Fruit fly (Drosophila melanogaster) whole organism, embryonic: ENCODE results near the gene CG3117.

Experiments
- Antp ChIP-seq: fragments of 200-800 bp; sonication (Bioruptor generic); optimal IDR thresholded peaks from 3 replicates; lab custom pipeline; 2016; ENCODE audit warnings: missing biosample characterization, missing genetic modification characterization
- Atf6 ChIP-seq: fragments of 200-800 bp; sonication (Bioruptor generic); IDR thresholded peaks from 2 replicates; pipeline ENCODE4 v1.3.6; 2022; ENCODE audit warnings: missing biosample characterization, missing genetic modification characterization
- Bdp1 ChIP-seq: fragments of 200-800 bp; sonication (Bioruptor generic); optimal IDR thresholded peaks from 3 replicates; lab custom pipeline; 2016; ENCODE audit warnings: missing biosample characterization, missing genetic modification characterization
- CG11695 ChIP-seq: fragments of 200-800 bp; sonication (Bioruptor generic); IDR thresholded peaks from 3 replicates; pipeline ENCODE4 v1.3.6; 2022; ENCODE audit warnings: missing biosample characterization, missing genetic modification characterization
- CG12659 ChIP-seq: fragments of 200-800 bp; sonication (Bioruptor generic); optimal IDR thresholded peaks from 3 replicates; lab custom pipeline; 2017; ENCODE audit warnings: mild to moderate bottlenecking, missing biosample characterization, missing genetic modification reagents, missing genetic modification characterization
- CG13424 ChIP-seq: fragments of 200-800 bp; sonication (Bioruptor generic); optimal IDR thresholded peaks from 2 replicates; lab custom pipeline; 2019; ENCODE audit warnings: missing biosample characterization, mild to moderate bottlenecking, missing genetic modification characterization, moderate library complexity
- CG14014 ChIP-seq: fragments of 200-800 bp; sonication (Bioruptor generic); IDR thresholded peaks from 2 replicates; pipeline ENCODE4 v1.3.6; 2022; ENCODE audit warnings: missing biosample characterization, missing genetic modification characterization
- CG14667 ChIP-seq: fragments of 200-800 bp; sonication (Bioruptor generic); IDR thresholded peaks from 2 replicates; pipeline ENCODE4 v1.3.6; 2022; ENCODE audit warnings: missing biosample characterization, missing genetic modification characterization
- CG17361 ChIP-seq: fragments of 200-800 bp; sonication (Bioruptor generic); IDR thresholded peaks from 3 replicates; pipeline ENCODE4 v1.3.6; 2022; ENCODE audit warnings: missing biosample characterization, missing genetic modification characterization
- CG17385 ChIP-seq: fragments of 200-800 bp; sonication (Bioruptor generic); optimal IDR thresholded peaks from 3 replicates; lab custom pipeline; 2018; ENCODE audit warnings: missing biosample characterization, mild to moderate bottlenecking, missing genetic modification characterization
- CG18619 ChIP-seq: fragments of 200-800 bp; sonication (Bioruptor generic); optimal IDR thresholded peaks from 3 replicates; lab custom pipeline; 2017; ENCODE audit warnings: missing biosample characterization, mild to moderate bottlenecking, missing genetic modification characterization
- CG2120 ChIP-seq: fragments of 200-800 bp; sonication (Bioruptor generic); optimal IDR thresholded peaks from 3 replicates; lab custom pipeline; 2016; ENCODE audit warnings: missing biosample characterization, missing genetic modification characterization
- CG31441 ChIP-seq: fragments of 200-800 bp; sonication (Bioruptor generic); IDR thresholded peaks from 2 replicates; pipeline ENCODE4 v1.3.6; 2022; ENCODE audit warnings: missing biosample characterization, missing genetic modification characterization
- CG3407 ChIP-seq: fragments of 200-800 bp; sonication (Bioruptor generic); optimal IDR thresholded peaks from 2 replicates; lab custom pipeline; 2018; ENCODE audit warnings: missing biosample characterization, mild to moderate bottlenecking, missing genetic modification characterization
- CG3847 ChIP-seq: fragments of 200-800 bp; sonication (Bioruptor generic); IDR thresholded peaks from 2 replicates; pipeline ENCODE4 v1.3.6; 2022; ENCODE audit warnings: missing biosample characterization, missing genetic modification characterization
- CG3995 ChIP-seq: fragments of 200-800 bp; sonication (Bioruptor generic); optimal IDR thresholded peaks from 3 replicates; lab custom pipeline; 2016; ENCODE audit warnings: missing biosample characterization, missing genetic modification characterization
- CG4404 ChIP-seq: fragments of 200-800 bp; sonication (Bioruptor generic); IDR thresholded peaks from 2 replicates; pipeline ENCODE4 v1.3.6; 2022; ENCODE audit warnings: missing biosample characterization, missing genetic modification characterization
- CG4820 ChIP-seq: fragments of 200-800 bp; sonication (Bioruptor generic); optimal IDR thresholded peaks from 3 replicates; lab custom pipeline; 2016; ENCODE audit warnings: missing biosample characterization, missing genetic modification characterization
- CG8290 ChIP-seq, 3 experiments: fragments of 200-800 bp; sonication (Bioruptor generic); optimal IDR thresholded peaks; 2 replicates each; lab custom pipeline; 2016 to 2019; ENCODE audit warnings: missing biosample characterization in 3 of 3, missing genetic modification characterization in 3 of 3, mild to moderate bottlenecking in 2 of 3, moderate library complexity in 1 of 3
- D19A ChIP-seq: fragments of 200-800 bp; optimal IDR thresholded peaks from 3 replicates; lab custom pipeline; 2019; ENCODE audit warnings: missing biosample characterization, mild to moderate bottlenecking, missing genetic modification characterization, moderate library complexity
- Drgx ChIP-seq: fragments of 200-800 bp; sonication (Bioruptor generic); IDR thresholded peaks from 2 replicates; pipeline ENCODE4 v1.3.6; 2022; ENCODE audit warnings: missing biosample characterization, missing genetic modification characterization
- Elba2 ChIP-seq: fragments of 200-800 bp; sonication (Bioruptor generic); optimal IDR thresholded peaks from 3 replicates; lab custom pipeline; 2016; ENCODE audit warnings: missing biosample characterization, missing genetic modification characterization
- Fer1 ChIP-seq: fragments of 200-800 bp; sonication (Bioruptor generic); optimal IDR thresholded peaks from 2 replicates; lab custom pipeline; 2017; ENCODE audit warnings: missing biosample characterization, mild to moderate bottlenecking, missing genetic modification characterization
- H15 ChIP-seq: fragments of 200-800 bp; sonication (Bioruptor generic); IDR thresholded peaks from 3 replicates; pipeline ENCODE4 v1.3.6; 2022; ENCODE audit warnings: missing biosample characterization, missing genetic modification characterization
- Hr51 ChIP-seq, 2 experiments: fragments of 200-800 bp; sonication (Bioruptor generic); optimal IDR thresholded peaks; 2 replicates in 1 of 2; 3 replicates in 1 of 2; lab custom pipeline; 2016 to 2018; ENCODE audit warnings: missing biosample characterization in 2 of 2, missing genetic modification characterization in 2 of 2, mild to moderate bottlenecking in 1 of 2, moderate library complexity in 1 of 2
- Oli ChIP-seq: fragments of 200-800 bp; sonication (Bioruptor generic); optimal IDR thresholded peaks from 2 replicates; lab custom pipeline; 2018; ENCODE audit warnings: missing biosample characterization, mild to moderate bottlenecking, missing genetic modification characterization, moderate library complexity
- PHDP ChIP-seq: fragments of 200-800 bp; sonication (Bioruptor generic); optimal IDR thresholded peaks from 3 replicates; lab custom pipeline; 2018; ENCODE audit warnings: missing biosample characterization, mild to moderate bottlenecking, missing genetic modification characterization, moderate library complexity
- Ssrp ChIP-seq: fragments of 200-800 bp; sonication (Bioruptor generic); optimal IDR thresholded peaks from 2 replicates; lab custom pipeline; 2018; ENCODE audit warnings: missing biosample characterization, mild to moderate bottlenecking, missing genetic modification characterization, moderate library complexity
- Taf1 ChIP-seq: fragments of 200-800 bp; sonication (Bioruptor generic); IDR thresholded peaks from 2 replicates; pipeline ENCODE4 v1.3.6; 2022; ENCODE audit warnings: missing biosample characterization, missing genetic modification characterization
- Xrp1 ChIP-seq: fragments of 200-800 bp; sonication (Bioruptor generic); IDR thresholded peaks from 2 replicates; pipeline ENCODE4 v1.3.6; 2022; ENCODE audit warnings: missing biosample characterization, missing genetic modification characterization
- YL-1 ChIP-seq: fragments of 200-800 bp; sonication (Bioruptor generic); optimal IDR thresholded peaks from 3 replicates; lab custom pipeline; 2017; ENCODE audit warnings: missing biosample characterization, mild to moderate bottlenecking, missing genetic modification characterization
- ase ChIP-seq: fragments of 200-800 bp; sonication (Bioruptor generic); IDR thresholded peaks from 3 replicates; pipeline ENCODE4 v1.3.6; 2022; ENCODE audit warnings: missing biosample characterization, missing genetic modification characterization
- br ChIP-seq: fragments of >200 bp; optimal IDR thresholded peaks from 2 replicates; lab custom pipeline; 2017
- cwo ChIP-seq: fragments of 200-800 bp; sonication (Bioruptor generic); optimal IDR thresholded peaks from 3 replicates; lab custom pipeline; 2017; ENCODE audit warnings: missing biosample characterization, missing genetic modification characterization, mild to moderate bottlenecking, moderate library complexity, missing genetic modification reagents
- dpn ChIP-seq, 2 experiments: fragments of 200-800 bp; sonication (Bioruptor generic); optimal IDR thresholded peaks; 3 replicates each; lab custom pipeline; 2016; ENCODE audit warnings: missing biosample characterization in 2 of 2, missing genetic modification characterization in 2 of 2
- fd96Cb ChIP-seq: fragments of 200-800 bp; sonication (Bioruptor generic); optimal IDR thresholded peaks from 2 replicates; lab custom pipeline; 2018; ENCODE audit warnings: missing biosample characterization, mild to moderate bottlenecking, missing genetic modification characterization, moderate library complexity
- gcm ChIP-seq: fragments of 200-800 bp; sonication (Bioruptor generic); optimal IDR thresholded peaks from 2 replicates; lab custom pipeline; 2019; ENCODE audit warnings: missing biosample characterization, mild to moderate bottlenecking, missing genetic modification characterization, moderate library complexity
- hbn ChIP-seq: fragments of 200-800 bp; sonication (Bioruptor generic); IDR thresholded peaks from 2 replicates; pipeline ENCODE4 v1.3.6; 2022; ENCODE audit warnings: missing biosample characterization, missing genetic modification characterization; ENCODE audit not compliant: partially characterized antibody
- hkb ChIP-seq, 2 experiments: fragments of 200-800 bp in 1 of 2; fragments of >200 bp in 1 of 2; sonication (Bioruptor generic) in 1 of 2; IDR thresholded peaks in 1 of 2; optimal IDR thresholded peaks in 1 of 2; 2 replicates each; pipeline versions ENCODE4 v1.3.6 to Lab custom; 2017 to 2022; ENCODE audit warnings: missing biosample characterization in 1 of 2, missing genetic modification characterization in 1 of 2
- lab ChIP-seq: fragments of 200-800 bp; sonication (Bioruptor generic); optimal IDR thresholded peaks from 3 replicates; lab custom pipeline; 2017; ENCODE audit warnings: missing biosample characterization, missing genetic modification characterization, mild to moderate bottlenecking, moderate library complexity, missing genetic modification reagents
- mirr ChIP-seq: fragments of 200-800 bp; sonication (Bioruptor generic); optimal IDR thresholded peaks from 3 replicates; lab custom pipeline; 2018; ENCODE audit warnings: missing biosample characterization, mild to moderate bottlenecking, missing genetic modification characterization
- odd ChIP-seq: fragments of 200-800 bp; sonication (Bioruptor generic); optimal IDR thresholded peaks from 2 replicates; lab custom pipeline; 2017; ENCODE audit warnings: missing biosample characterization, mild to moderate bottlenecking, missing genetic modification characterization
- phol ChIP-seq: fragments of 200-800 bp; sonication (Bioruptor generic); optimal IDR thresholded peaks from 3 replicates; lab custom pipeline; 2018; ENCODE audit warnings: missing biosample characterization, mild to moderate bottlenecking, missing genetic modification characterization, moderate library complexity
- pros ChIP-seq: fragments of 200-800 bp; sonication (Bioruptor generic); optimal IDR thresholded peaks from 3 replicates; lab custom pipeline; 2019; ENCODE audit warnings: missing biosample characterization, mild to moderate bottlenecking, missing genetic modification characterization, moderate library complexity
- schlank ChIP-seq: fragments of 200-800 bp; sonication (Bioruptor generic); optimal IDR thresholded peaks from 2 replicates; lab custom pipeline; 2018; ENCODE audit warnings: missing biosample characterization, mild to moderate bottlenecking, missing genetic modification characterization
- sd ChIP-seq: fragments of 200-800 bp; sonication (Bioruptor generic); optimal IDR thresholded peaks from 3 replicates; lab custom pipeline; 2018; ENCODE audit warnings: missing biosample characterization, mild to moderate bottlenecking, missing genetic modification characterization, moderate library complexity
- tna ChIP-seq: fragments of 200-800 bp; sonication (Bioruptor generic); IDR thresholded peaks from 2 replicates; pipeline ENCODE4 v1.3.6; 2022; ENCODE audit warnings: missing biosample characterization, missing genetic modification characterization; ENCODE audit not compliant: partially characterized antibody
- zen2 ChIP-seq: fragments of 200-800 bp; sonication (Bioruptor generic); IDR thresholded peaks from 3 replicates; pipeline ENCODE4 v1.3.6; 2022; ENCODE audit warnings: missing biosample characterization, missing genetic modification characterization; ENCODE audit not compliant: partially characterized antibody

The CG3117 gene

DNA sequence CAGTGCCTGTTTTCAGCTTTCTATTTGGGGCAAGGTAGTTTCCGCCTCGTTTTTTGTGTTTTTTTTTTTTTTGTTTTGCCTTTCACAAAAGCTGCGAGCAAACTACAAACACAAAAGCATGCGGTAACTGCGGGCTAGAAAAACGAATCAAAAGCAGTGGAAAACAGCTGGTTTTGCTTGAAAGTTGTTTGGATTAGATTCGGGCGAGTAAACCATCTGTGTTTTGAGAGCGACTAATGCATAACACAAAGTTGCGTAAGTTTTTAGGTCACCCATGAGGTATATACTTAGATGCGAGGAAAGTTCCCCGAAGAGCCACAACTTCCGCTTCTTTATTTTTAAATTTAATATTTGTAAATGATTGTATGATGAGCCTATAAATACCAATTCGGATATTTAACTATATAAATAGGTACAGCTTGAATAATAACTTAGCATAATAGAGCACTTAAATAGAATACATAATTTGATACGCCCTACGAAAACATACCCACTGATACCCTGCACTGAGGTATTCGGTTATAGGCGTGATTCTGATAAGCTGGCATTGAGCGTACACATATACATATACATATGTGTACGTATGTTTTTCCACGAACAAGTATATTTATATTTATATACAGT, 25.4 kb upstream of the CG3117 start (continued):
- TF ChIP-seq CG14014 (GFP tag; lab: Robert Waterston, UW) (peak; percentile 65; the same call in 1 of the 2 replicates), CG14667 (GFP tag; lab: Robert Waterston, UW) (peak; percentile 20; the same call in 1 of the 2 replicates), lab (GFP tag; lab: Kevin White, UChicago) (peak; percentile 59), tna (GFP tag; lab: Robert Waterston, UW) (no peak), CG12659 (GFP tag; lab: Kevin White, UChicago) (peak; percentile 47), hkb (optimal IDR thresholded peaks at IDR 0.05; lab: Kevin White, UChicago) (no peak), hkb (GFP tag; IDR thresholded peaks at IDR 0.05; lab: Robert Waterston, UW) (peak; percentile 42; the same call in 1 of the 2 replicates), CG11695 (GFP tag; lab: Robert Waterston, UW) (peak; percentile 73), CG4404 (GFP tag; lab: Robert Waterston, UW) (no peak), Bdp1 (GFP tag; lab: Kevin White, UChicago) (no peak), dpn (GFP tag; optimal IDR thresholded peaks at IDR 0.05; lab: Kevin White, UChicago) (peak in 1 of 2 experiments; percentile 13), CG18619 (GFP tag; lab: Kevin White, UChicago) (peak; percentile 49), sd (peak; percentile 95), CG3995 (GFP tag; lab: Kevin White, UChicago) (no peak), CG3407 (GFP tag; lab: Kevin White, UChicago) (no peak), odd (GFP tag; lab: Kevin White, UChicago) (peak; percentile 16), Drgx (GFP tag; lab: Robert Waterston, UW) (no peak), br (lab: Kevin White, UChicago) (no peak), D19A (tag; lab: Kevin White, UChicago) (peak; percentile 55), ase (GFP tag; lab: Robert Waterston, UW) (0 out of 3 replicates have a peak, but pooled peaks have one; percentile 17), CG31441 (GFP tag; lab: Robert Waterston, UW) (peak; percentile 28; the same call in 1 of the 2 replicates), fd96Cb (tag; lab: Kevin White, UChicago) (peak; percentile 17), YL-1 (GFP tag; lab: Kevin White, UChicago) (peak; percentile 22), phol (peak; percentile 19), CG17385 (GFP tag; lab: Kevin White, UChicago) (peak; percentile 30), hbn (no peak), CG2120 (GFP tag; lab: Kevin White, UChicago) (peak; percentile 44), Fer1 (GFP tag; lab: Kevin White, UChicago) (peak; percentile 56), mirr (GFP tag; lab: Kevin White, UChicago) (peak; percentile 53), CG13424 (peak; percentile 45), CG17361 (GFP tag; lab: Robert Waterston, UW) (peak; percentile 34; the same call in 1 of the 3 replicates), CG4820 (GFP tag; lab: Kevin White, UChicago) (no peak), zen2 (GFP tag; lab: Robert Waterston, UW) (no peak), CG8290 (GFP tag; optimal IDR thresholded peaks at IDR 0.05; lab: Kevin White, UChicago) (no peak), CG8290 (tag; optimal IDR thresholded peaks at IDR 0.05; lab: Kevin White, UChicago) (peak in 1 of 2 experiments; percentile 41), H15 (GFP tag; lab: Robert Waterston, UW) (no peak), Ssrp (tag; lab: Kevin White, UChicago) (peak; percentile 16), schlank (tag; lab: Kevin White, UChicago) (no peak), Oli (tag; lab: Kevin White, UChicago) (peak; percentile 30), gcm (peak; percentile 24), CG3847 (GFP tag; lab: Robert Waterston, UW) (0 out of 2 replicates have a peak, but pooled peaks have one; percentile 19), pros (GFP tag; lab: Kevin White, UChicago) (no peak), Xrp1 (GFP tag; lab: Robert Waterston, UW) (peak; percentile 49; the same call in 1 of the 2 replicates), Atf6 (GFP tag; lab: Robert Waterston, UW) (peak; percentile 72), Taf1 (GFP tag; lab: Robert Waterston, UW) (no peak), Antp (GFP tag; lab: Kevin White, UChicago) (no peak), Elba2 (GFP tag; lab: Kevin White, UChicago) (no peak), Hr51 (GFP tag; optimal IDR thresholded peaks at IDR 0.05; lab: Kevin White, UChicago) (peak in 1 of 2 experiments; percentile 84), cwo (GFP tag; lab: Kevin White, UChicago) (peak; percentile 71), PHDP (tag; lab: Kevin White, UChicago) (peak; percentile 13)
